Worm (Caenorhabditis elegans): ENCODE results near the gene acl-14.

- TF ChIP-seq ama-1 (optimal IDR thresholded peaks at IDR 0.05) (no peak), ama-1 (GFP tag; optimal IDR thresholded peaks at IDR 0.05) (no peak), nfya-2 (GFP tag; IDR thresholded peaks at IDR 0.05) (no peak), F49E8.2 (tag; optimal IDR thresholded peaks at IDR 0.05; ENCODE audit: insufficient read depth) (peak; percentile 82), ceh-58 (GFP tag; IDR thresholded peaks at IDR 0.05) (no peak), F22D6.2 (tag; optimal IDR thresholded peaks at IDR 0.05) (no peak), athp-1 (tag; optimal IDR thresholded peaks at IDR 0.05) (peak; percentile 50), unc-130 (GFP tag; optimal IDR thresholded peaks at IDR 0.05) (peak; percentile 88), ceh-91 (GFP tag; IDR thresholded peaks at IDR 0.05) (peak; percentile 95), madf-6 (GFP tag; IDR thresholded peaks at IDR 0.05) (peak; percentile 100), let-526 (GFP tag; IDR thresholded peaks at IDR 0.05) (no peak), F39B2.1 (GFP tag; IDR thresholded peaks at IDR 0.05) (no peak), lin-26 (GFP tag; IDR thresholded peaks at IDR 0.05) (no peak)
These were observed 49.3 kb upstream of the acl-14 start for ce11 chrV:9382538-9383328.
